Worm (Caenorhabditis elegans) whole organism, L1 larva: ENCODE results near the gene F49F1.2.

Experiments
- C04F5.9 ChIP-seq: sonication (generic microtip); optimal IDR thresholded peaks from 2 replicates; lab custom pipeline; 2016; ENCODE audit warnings: missing genetic modification characterization, missing compliant biosample characterization
- F16B12.6 ChIP-seq: fragments of 150-350 bp; optimal IDR thresholded peaks from 2 replicates; lab custom pipeline; 2014; ENCODE audit warnings: missing biosample characterization, missing genetic modification characterization
- Y116A8C.19 ChIP-seq: sonication (generic microtip); optimal IDR thresholded peaks from 2 replicates; lab custom pipeline; 2016; ENCODE audit warnings: missing compliant biosample characterization, missing genetic modification characterization, borderline replicate concordance
- alr-1 ChIP-seq: fragments of 200-800 bp; sonication (Bioruptor generic); optimal IDR thresholded peaks from 2 replicates; lab custom pipeline; 2018; ENCODE audit warnings: borderline replicate concordance, mild to moderate bottlenecking, missing genetic modification characterization, missing compliant biosample characterization
- ama-1 ChIP-seq: fragments of 150-350 bp; optimal IDR thresholded peaks from 2 replicates; lab custom pipeline; 2014
- ceh-63 ChIP-seq: fragments of 200-800 bp; sonication (Bioruptor generic); optimal IDR thresholded peaks from 2 replicates; lab custom pipeline; 2018; ENCODE audit warnings: mild to moderate bottlenecking, missing genetic modification characterization, missing compliant biosample characterization
- ces-1 ChIP-seq: fragments of 150-350 bp; optimal IDR thresholded peaks from 2 replicates; lab custom pipeline; 2014; ENCODE audit warnings: missing biosample characterization, missing genetic modification reagents, missing genetic modification characterization
- dpl-1 ChIP-seq, 3 experiments: fragments of 150-350 bp in 2 of 3; sonication (generic microtip) in 1 of 3; optimal IDR thresholded peaks; 2 replicates each; lab custom pipeline; 2014 to 2017; ENCODE audit warnings: missing biosample characterization in 3 of 3, missing genetic modification characterization in 3 of 3, missing genetic modification reagents in 3 of 3
- efl-1 ChIP-seq, 4 experiments: fragments of 150-350 bp; optimal IDR thresholded peaks in 3 of 4; peaks in 1 of 4; 1 replicate in 1 of 4; 2 replicates in 3 of 4; lab custom pipeline; 2014; ENCODE audit warnings: missing biosample characterization in 2 of 4, missing genetic modification characterization in 2 of 4, missing genetic modification reagents in 2 of 4
- egl-13 ChIP-seq: sonication (generic microtip); optimal IDR thresholded peaks from 2 replicates; lab custom pipeline; 2016; ENCODE audit warnings: missing genotype, missing genetic modification reagents, missing genetic modification characterization, missing compliant biosample characterization
- elt-2 ChIP-seq: sonication (generic microtip); optimal IDR thresholded peaks from 2 replicates; lab custom pipeline; 2016; ENCODE audit warnings: missing genetic modification characterization, mild to moderate bottlenecking, inconsistent platforms, missing compliant biosample characterization, missing genetic modification reagents
- grh-1 ChIP-seq: fragments of 200-800 bp; sonication (Bioruptor generic); IDR thresholded peaks from 2 replicates; pipeline ENCODE4 v1.3.6; 2022; ENCODE audit warnings: missing genetic modification reagents, missing genetic modification characterization, missing compliant biosample characterization
- hlh-17 ChIP-seq: fragments of 200-800 bp; sonication (Bioruptor generic); optimal IDR thresholded peaks from 2 replicates; lab custom pipeline; 2018; ENCODE audit warnings: missing genetic modification characterization, mild to moderate bottlenecking, missing compliant biosample characterization, moderate library complexity, borderline replicate concordance
- lin-15B ChIP-seq: fragments of 150-350 bp; sonication (generic microtip); optimal IDR thresholded peaks from 3 replicates; lab custom pipeline; 2014; ENCODE audit warnings: missing biosample characterization, missing genetic modification characterization
- lin-35 ChIP-seq, 2 experiments: fragments of 150-350 bp; optimal IDR thresholded peaks; 2 replicates each; lab custom pipeline; 2014; ENCODE audit warnings: missing biosample characterization in 2 of 2, missing genetic modification characterization in 2 of 2, missing genetic modification reagents in 2 of 2
- mep-1 ChIP-seq: fragments of 150-350 bp; optimal IDR thresholded peaks from 2 replicates; lab custom pipeline; 2014; ENCODE audit warnings: missing biosample characterization, missing genetic modification characterization
- nhr-20 ChIP-seq: sonication (generic microtip); optimal IDR thresholded peaks from 2 replicates; lab custom pipeline; 2016; ENCODE audit warnings: mild to moderate bottlenecking, missing genetic modification characterization, missing compliant biosample characterization
- nhr-28 ChIP-seq: fragments of 150-350 bp; optimal IDR thresholded peaks from 2 replicates; lab custom pipeline; 2014; ENCODE audit warnings: missing biosample characterization, missing genetic modification characterization
- nhr-71 ChIP-seq: sonication (generic microtip); optimal IDR thresholded peaks from 2 replicates; lab custom pipeline; 2016; ENCODE audit warnings: mild to moderate bottlenecking, missing genetic modification characterization, moderate library complexity, missing compliant biosample characterization
- nhr-85 ChIP-seq: sonication (generic microtip); peaks from one replicate; lab custom pipeline; 2016; ENCODE audit warnings: missing genetic modification characterization, inconsistent platforms, missing compliant biosample characterization
- nhr-90 ChIP-seq: sonication (generic microtip); optimal IDR thresholded peaks from 2 replicates; lab custom pipeline; 2016; ENCODE audit warnings: mild to moderate bottlenecking, missing genetic modification characterization, missing compliant biosample characterization; ENCODE audit not compliant: poor library complexity
- sptf-1 ChIP-seq: fragments of 150-350 bp; optimal IDR thresholded peaks from 2 replicates; lab custom pipeline; 2014; ENCODE audit warnings: missing biosample characterization, missing genetic modification characterization
- swsn-7 ChIP-seq: sonication (generic microtip); optimal IDR thresholded peaks from 2 replicates; lab custom pipeline; 2016; ENCODE audit warnings: missing genetic modification characterization, missing compliant biosample characterization
- tlp-1 ChIP-seq: fragments of 150-350 bp; optimal IDR thresholded peaks from 2 replicates; lab custom pipeline; 2014; ENCODE audit warnings: missing biosample characterization, missing genetic modification characterization
- unc-30 ChIP-seq: sonication (generic microtip); optimal IDR thresholded peaks from 2 replicates; lab custom pipeline; 2017; ENCODE audit warnings: missing biosample characterization, missing genetic modification characterization
- unc-62 ChIP-seq: fragments of 150-350 bp; optimal IDR thresholded peaks from 2 replicates; lab custom pipeline; 2014; ENCODE audit warnings: missing biosample characterization, missing genetic modification reagents, missing genetic modification characterization
- vab-15 ChIP-seq: sonication (generic microtip); optimal IDR thresholded peaks from 2 replicates; lab custom pipeline; 2017; ENCODE audit warnings: missing genotype, mild to moderate bottlenecking, missing genetic modification characterization, missing compliant biosample characterization
- zip-4 ChIP-seq: fragments of 200-800 bp; sonication (Bioruptor generic); optimal IDR thresholded peaks from 2 replicates; lab custom pipeline; 2018; ENCODE audit warnings: mild to moderate bottlenecking, missing genetic modification characterization, moderate library complexity, missing compliant biosample characterization

Gene F49F1.2

ce11 chrIV:4102720-4103119, 13.0 kb upstream of the F49F1.2 start, which contains the start of gene ubc-1:
ubc-1 (plus strand) TSS chrIV:4103020.
- no peak for TF ChIP-seq nhr-90 (tag; lab: Kevin White, UChicago)
- TF ChIP-seq nhr-85 (tag; lab: Kevin White, UChicago): peak; percentile 17

- TF ChIP-seq alr-1 (tag; lab: Kevin White, UChicago): no peak
Observed at ce11 chrIV:4108767-4109166, 7.0 kb upstream of the F49F1.2 start, which contains the start of gene C35B1.7. C35B1.7 (plus strand) TSS chrIV:4109067.

- TF ChIP-seq C04F5.9 (tag; lab: Kevin White, UChicago) (no peak), zip-4 (GFP tag; lab: Kevin White, UChicago) (no peak), F16B12.6 (tag; lab: Kevin White, UChicago) (no peak), swsn-7 (tag; lab: Kevin White, UChicago) (no peak), nhr-28 (tag; lab: Kevin White, UChicago) (no peak), ceh-63 (GFP tag; lab: Kevin White, UChicago) (no peak)
Observed at ce11 chrIV:4112387-4112786, 3.4 kb upstream of the F49F1.2 start, which contains the start of gene F49F1.14. F49F1.14 (minus strand) TSS chrIV:4112487.

- TF ChIP-seq nhr-71 (no peak), hlh-17 (GFP tag; lab: Kevin White, UChicago) (no peak)
Observed at ce11 chrIV:4114526-4114925, 1.2 kb upstream of the F49F1.2 start, which contains the start of gene F49F1.15. F49F1.15 (minus strand) TSS chrIV:4114626.

ce11 chrIV:4117432-4117831, 1.7 kb downstream of the F49F1.2 start, which contains the start of gene drd-50:
drd-50 (plus strand) TSS chrIV:4117732.
- TF ChIP-seq egl-13: no peak
- no peak for TF ChIP-seq nhr-90 (tag; lab: Kevin White, UChicago)
- no peak for TF ChIP-seq ama-1 (lab: Kevin White, UChicago)
- no peak for TF ChIP-seq vab-15 (tag; lab: Kevin White, UChicago)
- TF ChIP-seq elt-2 (tag; lab: Kevin White, UChicago): peak; percentile 38
- TF ChIP-seq tlp-1 (tag; lab: Kevin White, UChicago): no peak
- no peak for TF ChIP-seq ces-1
- no peak for TF ChIP-seq grh-1
- TF ChIP-seq, all 84 proteins: peak for 1

- peak; percentile 69 for TF ChIP-seq elt-2 (tag; lab: Kevin White, UChicago)
- no peak for TF ChIP-seq sptf-1 (tag; lab: Kevin White, UChicago)
- TF ChIP-seq, all 84 proteins: peak for 1
Observed at ce11 chrIV:4120263-4120662, 4.5 kb downstream of the F49F1.2 start, which contains the start of gene F49F1.5. F49F1.5 (minus strand) TSS chrIV:4120415.

- TF ChIP-seq zip-4 (GFP tag; lab: Kevin White, UChicago) (no peak), elt-2 (tag; lab: Kevin White, UChicago) (peak; percentile 79)
Observed at ce11 chrIV:4121055-4121454, 5.3 kb downstream of the F49F1.2 start.

ce11 chrIV:4123083-4123482, 7.3 kb downstream of the F49F1.2 start, which contains the start of gene mul-1:
mul-1 (minus strand) TSS chrIV:4123166.
- TF ChIP-seq dpl-1 (GFP tag; optimal IDR thresholded peaks at IDR 0.05; lab: Kevin White, UChicago) (no peak), efl-1 (optimal IDR thresholded peaks at IDR 0.05; lab: Kevin White, UChicago) (no peak), efl-1 (GFP tag; optimal IDR thresholded peaks at IDR 0.05 in 1 of 2; lab: Kevin White, UChicago) (peak in 1 of 2 experiments; percentile 37), lin-15B (tag; lab: Kevin White, UChicago) (no peak), unc-62 (GFP tag; lab: Kevin White, UChicago) (no peak), Y116A8C.19 (tag; lab: Kevin White, UChicago) (no peak), nhr-20 (tag; lab: Kevin White, UChicago) (no peak), unc-30 (tag; lab: Kevin White, UChicago) (no peak), mep-1 (tag; lab: Kevin White, UChicago) (no peak), elt-2 (tag; lab: Kevin White, UChicago) (peak; percentile 59), lin-35 (GFP tag; optimal IDR thresholded peaks at IDR 0.05; lab: Kevin White, UChicago) (no peak)
